Worm (Caenorhabditis elegans): ENCODE results near the gene glb-30.

ce11 chrIII:1652925-1653324, 15.5 kb downstream of the glb-30 start:
- TF ChIP-seq him-1 (tag; optimal IDR thresholded peaks at IDR 0.05) (no peak), W03F9.2 (tag; optimal IDR thresholded peaks at IDR 0.05) (no peak), dao-5 (tag; optimal IDR thresholded peaks at IDR 0.05) (no peak)

Data from whole organism, L4/young adult.